Worm (Caenorhabditis elegans): ENCODE results near the gene gei-4.

The gei-4 gene

ce11 chrIII:351860-352456 lies 2.6 kb downstream of the gei-4 start:
- TF ChIP-seq pqm-1 (tag; optimal IDR thresholded peaks at IDR 0.05) = no peak
- no peak for TF ChIP-seq mdl-1 (tag; optimal IDR thresholded peaks at IDR 0.05)
- no peak for TF ChIP-seq skn-1 (tag; optimal IDR thresholded peaks at IDR 0.05)
- no peak for TF ChIP-seq swsn-7 (tag; optimal IDR thresholded peaks at IDR 0.05)
- TF ChIP-seq nhr-90 (tag; optimal IDR thresholded peaks at IDR 0.05; ENCODE audit: poor library complexity) = peak; percentile 4
- peak in 1 of 3 experiments; percentile 18 for TF ChIP-seq dpl-1 (GFP tag; optimal IDR thresholded peaks at IDR 0.05)
- TF ChIP-seq nhr-11 (tag; optimal IDR thresholded peaks at IDR 0.05) = no peak
- TF ChIP-seq irx-1 (tag; optimal IDR thresholded peaks at IDR 0.05) = no peak
- no peak for TF ChIP-seq lin-13 (GFP tag; optimal IDR thresholded peaks at IDR 0.05)
- no peak for TF ChIP-seq C16A3.4 (tag; optimal IDR thresholded peaks at IDR 0.05)
- TF ChIP-seq hlh-4 (tag; optimal IDR thresholded peaks at IDR 0.05) = no peak
- TF ChIP-seq egl-13 (tag; optimal IDR thresholded peaks at IDR 0.05) = no peak
- TF ChIP-seq aha-1 (tag; optimal IDR thresholded peaks at IDR 0.05) = no peak
- no peak for TF ChIP-seq aly-2 (tag; optimal IDR thresholded peaks at IDR 0.05)
- no peak for TF ChIP-seq nhr-237 (tag; optimal IDR thresholded peaks at IDR 0.05)
- peak; percentile 91 for TF ChIP-seq blmp-1 (tag; optimal IDR thresholded peaks at IDR 0.05)
- no peak for TF ChIP-seq ces-1 (GFP tag; optimal IDR thresholded peaks at IDR 0.05)
- peak; percentile 31 to 37 for TF ChIP-seq efl-1 (optimal IDR thresholded peaks at IDR 0.05)
- TF ChIP-seq efl-1 (GFP tag; optimal IDR thresholded peaks at IDR 0.05 in 1 of 2) = peak in 1 of 2 experiments; percentile 94
- TF ChIP-seq nhr-19 (GFP tag; conservative IDR thresholded peaks at IDR 0.05) = no peak
- no peak for TF ChIP-seq lin-35 (GFP tag; optimal IDR thresholded peaks at IDR 0.05)
- no peak for TF ChIP-seq zip-4 (GFP tag; optimal IDR thresholded peaks at IDR 0.05)
- TF ChIP-seq nhr-47 (tag; optimal IDR thresholded peaks at IDR 0.05) = no peak
- no peak for TF ChIP-seq ceh-8 (GFP tag; optimal IDR thresholded peaks at IDR 0.05)
- no peak for TF ChIP-seq pag-3 (tag; optimal IDR thresholded peaks at IDR 0.05; ENCODE audit: borderline replicate concordance, insufficient read depth)
- no peak for TF ChIP-seq xbp-1 (tag; optimal IDR thresholded peaks at IDR 0.05)
- no peak for TF ChIP-seq hpl-2 (GFP tag; optimal IDR thresholded peaks at IDR 0.05)
- TF ChIP-seq hlh-17 (GFP tag; optimal IDR thresholded peaks at IDR 0.05; ENCODE audit: borderline replicate concordance) = no peak
- TF ChIP-seq lir-3 (tag; optimal IDR thresholded peaks at IDR 0.05; ENCODE audit: poor library complexity) = no peak
- TF ChIP-seq lin-15B (tag; optimal IDR thresholded peaks at IDR 0.05) = no peak
- TF ChIP-seq snu-23 (GFP tag; optimal IDR thresholded peaks at IDR 0.05) = peak; percentile 8
- TF ChIP-seq unc-30 (tag; optimal IDR thresholded peaks at IDR 0.05) = no peak
- no peak for TF ChIP-seq sox-4 (tag; optimal IDR thresholded peaks at IDR 0.05)
- no peak for TF ChIP-seq ama-1 (optimal IDR thresholded peaks at IDR 0.05)
- TF ChIP-seq dsc-1 (tag; optimal IDR thresholded peaks at IDR 0.05) = no peak
- TF ChIP-seq grh-1 (GFP tag; IDR thresholded peaks at IDR 0.05) = no peak; the same call in 1 of the 2 replicates
- no peak for TF ChIP-seq nhr-28 (tag; optimal IDR thresholded peaks at IDR 0.05)
- TF ChIP-seq lin-14 (GFP tag; optimal IDR thresholded peaks at IDR 0.05) = peak; percentile 72
- no peak for TF ChIP-seq egl-27 (tag; optimal IDR thresholded peaks at IDR 0.05)
- no peak for TF ChIP-seq unc-62 (GFP tag; optimal IDR thresholded peaks at IDR 0.05)
- no peak for TF ChIP-seq C34B4.2 (tag; optimal IDR thresholded peaks at IDR 0.05)
- no peak for TF ChIP-seq fos-1 (tag; optimal IDR thresholded peaks at IDR 0.05)
- TF ChIP-seq lsy-2 (tag; optimal IDR thresholded peaks at IDR 0.05) = peak in 1 of 2 experiments; percentile 14
- TF ChIP-seq mab-9 (GFP tag; IDR thresholded peaks at IDR 0.05) = no peak
- TF ChIP-seq fkh-8 (tag; optimal IDR thresholded peaks at IDR 0.05) = peak; percentile 64
- no peak for TF ChIP-seq zag-1 (tag; optimal IDR thresholded peaks at IDR 0.05)
- TF ChIP-seq fkh-10 (GFP tag; optimal IDR thresholded peaks at IDR 0.05) = no peak
- TF ChIP-seq efl-3 (GFP tag; optimal IDR thresholded peaks at IDR 0.05) = no peak
- no peak for TF ChIP-seq elt-3 (tag; optimal IDR thresholded peaks at IDR 0.05)
- no peak for TF ChIP-seq unc-98 (GFP tag; IDR thresholded peaks at IDR 0.05)
- peak; percentile 21 for TF ChIP-seq ztf-4 (tag; optimal IDR thresholded peaks at IDR 0.05)
- TF ChIP-seq alr-1 (tag; optimal IDR thresholded peaks at IDR 0.05; ENCODE audit: borderline replicate concordance) = no peak
- no peak for TF ChIP-seq mef-2 (tag; optimal IDR thresholded peaks at IDR 0.05)
